Worm (Caenorhabditis elegans): ENCODE results near the gene C23H3.9.

DNA sequence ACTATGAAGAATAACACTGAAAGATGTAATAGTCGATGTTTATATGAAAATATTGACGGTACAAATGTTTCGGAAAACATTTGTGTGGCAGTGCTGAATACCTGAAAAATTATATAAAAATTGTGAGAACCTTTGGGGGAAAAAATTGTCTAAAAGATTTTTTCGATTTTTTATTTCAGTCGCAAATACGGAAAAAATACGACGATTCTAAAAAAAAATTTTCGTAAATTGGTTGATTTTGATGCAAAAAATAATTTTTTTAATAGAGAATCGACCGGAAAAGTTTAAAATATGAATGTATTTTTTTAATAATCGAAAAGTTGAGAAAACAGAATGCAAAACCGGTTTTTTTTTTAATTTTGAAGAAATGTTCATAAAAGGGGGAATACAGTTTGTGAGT, 16.1 kb upstream of the C23H3.9 start, which contains the start of gene C50D2.7:
- TF ChIP-seq unc-62 (GFP tag; optimal IDR thresholded peaks at IDR 0.05): no peak
- TF ChIP-seq egl-27 (tag; optimal IDR thresholded peaks at IDR 0.05): no peak
